Worm (Caenorhabditis elegans) whole organism, late embryonic: ENCODE measurements around the gene ZK488.5.

Experiments used
- C38D4.7 ChIP-seq: fragments of 200-800 bp; sonication (Bioruptor generic); optimal IDR thresholded peaks from 2 replicates; lab custom pipeline; 2018; ENCODE audit warnings: mild to moderate bottlenecking, missing genetic modification characterization, moderate library complexity, missing compliant biosample characterization
- K02D7.2 ChIP-seq: sonication (generic microtip); optimal IDR thresholded peaks from 2 replicates; lab custom pipeline; 2017; ENCODE audit warnings: mild to moderate bottlenecking, missing genetic modification characterization, missing compliant biosample characterization
- T23F11.4 ChIP-seq: fragments of 200-800 bp; sonication (Bioruptor generic); optimal IDR thresholded peaks from 2 replicates; lab custom pipeline; 2018; ENCODE audit warnings: mild to moderate bottlenecking, missing genetic modification characterization, missing compliant biosample characterization
- Y22D7AL.16 ChIP-seq: sonication (generic microtip); optimal IDR thresholded peaks from 2 replicates; lab custom pipeline; 2016; ENCODE audit warnings: missing genetic modification characterization, missing compliant biosample characterization
- ama-1 ChIP-seq: fragments of 150-350 bp; optimal IDR thresholded peaks from 2 replicates; lab custom pipeline; 2014
- ceh-18 ChIP-seq: sonication (generic microtip); optimal IDR thresholded peaks from 2 replicates; lab custom pipeline; 2016; ENCODE audit warnings: missing genetic modification characterization, missing compliant biosample characterization
- ceh-22 ChIP-seq: sonication (generic microtip); optimal IDR thresholded peaks from 2 replicates; lab custom pipeline; 2017; ENCODE audit warnings: missing biosample characterization, missing genetic modification characterization
- ceh-30 ChIP-seq: fragments of 150-350 bp; optimal IDR thresholded peaks from 2 replicates; lab custom pipeline; 2014; ENCODE audit warnings: missing biosample characterization, missing genetic modification characterization
- dmd-4 ChIP-seq: sonication (generic microtip); optimal IDR thresholded peaks from 2 replicates; lab custom pipeline; 2016; ENCODE audit warnings: borderline replicate concordance, missing genetic modification characterization, missing compliant biosample characterization
- elt-2 ChIP-seq: sonication (generic microtip); optimal IDR thresholded peaks from 2 replicates; lab custom pipeline; 2016; ENCODE audit warnings: missing genetic modification reagents, missing genetic modification characterization, missing compliant biosample characterization
- eyg-1 ChIP-seq: sonication (generic microtip); optimal IDR thresholded peaks from 2 replicates; lab custom pipeline; 2016; ENCODE audit warnings: missing genotype, missing genetic modification characterization, missing compliant biosample characterization
- fax-1 ChIP-seq: sonication (generic microtip); optimal IDR thresholded peaks from 2 replicates; lab custom pipeline; 2016; ENCODE audit warnings: missing genotype, missing genetic modification characterization, missing compliant biosample characterization
- fkh-10 ChIP-seq: fragments of 150-350 bp; optimal IDR thresholded peaks from 2 replicates; lab custom pipeline; 2014; ENCODE audit warnings: missing biosample characterization, missing genetic modification reagents, missing genetic modification characterization
- fkh-6 ChIP-seq: sonication (generic microtip); optimal IDR thresholded peaks from 2 replicates; lab custom pipeline; 2016; ENCODE audit warnings: missing genetic modification characterization, missing compliant biosample characterization
- gmeb-2 ChIP-seq: sonication (generic microtip); optimal IDR thresholded peaks from 2 replicates; lab custom pipeline; 2016; ENCODE audit warnings: missing genetic modification characterization, inconsistent platforms, missing compliant biosample characterization
- hlh-15 ChIP-seq: sonication (generic microtip); optimal IDR thresholded peaks from 2 replicates; lab custom pipeline; 2016; ENCODE audit warnings: missing genetic modification characterization, missing compliant biosample characterization
- hlh-30 ChIP-seq: sonication (generic microtip); optimal IDR thresholded peaks from 2 replicates; lab custom pipeline; 2017; ENCODE audit warnings: antibody characterized with exemption, missing genetic modification characterization, missing compliant biosample characterization; ENCODE audit not compliant: insufficient read depth
- hlh-8 ChIP-seq: sonication (generic microtip); optimal IDR thresholded peaks from 2 replicates; lab custom pipeline; 2016; ENCODE audit warnings: missing genotype, missing genetic modification characterization, missing compliant biosample characterization
- lim-6 ChIP-seq: sonication (generic microtip); optimal IDR thresholded peaks from 2 replicates; lab custom pipeline; 2016; ENCODE audit warnings: missing genetic modification characterization, missing compliant biosample characterization
- lin-11 ChIP-seq: fragments of 200-800 bp; sonication (Bioruptor generic); optimal IDR thresholded peaks from 2 replicates; lab custom pipeline; 2018; ENCODE audit warnings: mild to moderate bottlenecking, missing genetic modification characterization, missing compliant biosample characterization
- mec-3 ChIP-seq: sonication (generic microtip); optimal IDR thresholded peaks from 2 replicates; lab custom pipeline; 2016; ENCODE audit warnings: borderline replicate concordance, missing genetic modification characterization, missing compliant biosample characterization
- nfya-1 ChIP-seq: sonication (generic microtip); optimal IDR thresholded peaks from 2 replicates; lab custom pipeline; 2017; ENCODE audit warnings: missing genetic modification characterization, mild to moderate bottlenecking, missing compliant biosample characterization, antibody characterized with exemption, moderate library complexity
- nhr-232 ChIP-seq: sonication (generic microtip); optimal IDR thresholded peaks from 2 replicates; lab custom pipeline; 2016; ENCODE audit warnings: missing genetic modification characterization, missing compliant biosample characterization
- odd-2 ChIP-seq: sonication (generic microtip); optimal IDR thresholded peaks from 2 replicates; lab custom pipeline; 2017; ENCODE audit warnings: antibody characterized with exemption, mild to moderate bottlenecking, missing genetic modification characterization, missing compliant biosample characterization
- pha-4 ChIP-seq: fragments of 150-350 bp; optimal IDR thresholded peaks from 2 replicates; lab custom pipeline; 2018; ENCODE audit warnings: missing biosample characterization, missing genetic modification reagents, missing genetic modification characterization
- pqm-1 ChIP-seq: sonication (generic microtip); optimal IDR thresholded peaks from 2 replicates; lab custom pipeline; 2016; ENCODE audit warnings: missing genetic modification characterization, missing compliant biosample characterization
- pros-1 ChIP-seq: fragments of 150-350 bp; optimal IDR thresholded peaks from 2 replicates; lab custom pipeline; 2014; ENCODE audit warnings: missing biosample characterization, missing genetic modification reagents, missing genetic modification characterization
- sox-2 ChIP-seq: fragments of 200-800 bp; sonication (Bioruptor generic); IDR thresholded peaks from 2 replicates; pipeline ENCODE4 v1.3.6; 2022; ENCODE audit warnings: missing genetic modification reagents, missing genetic modification characterization, missing compliant biosample characterization
- syd-9 ChIP-seq: sonication (generic microtip); optimal IDR thresholded peaks from 2 replicates; lab custom pipeline; 2016; ENCODE audit warnings: mild to moderate bottlenecking, missing genetic modification characterization, moderate library complexity, missing compliant biosample characterization
- tbx-2 ChIP-seq: sonication (generic microtip); optimal IDR thresholded peaks from 2 replicates; lab custom pipeline; 2016; ENCODE audit warnings: missing genetic modification characterization, missing compliant biosample characterization
- tbx-7 ChIP-seq: sonication (generic microtip); optimal IDR thresholded peaks from 2 replicates; lab custom pipeline; 2016; ENCODE audit warnings: missing genotype, missing genetic modification characterization, missing compliant biosample characterization
- unc-42 ChIP-seq: sonication (generic microtip); optimal IDR thresholded peaks from 2 replicates; lab custom pipeline; 2016; ENCODE audit warnings: missing genotype, missing genetic modification characterization, missing compliant biosample characterization
- unc-55 ChIP-seq: sonication (generic microtip); optimal IDR thresholded peaks from 2 replicates; lab custom pipeline; 2017; ENCODE audit warnings: missing biosample characterization, missing genetic modification reagents, missing genetic modification characterization
- unc-86 ChIP-seq: sonication (generic microtip); optimal IDR thresholded peaks from 2 replicates; lab custom pipeline; 2016; ENCODE audit warnings: missing genetic modification characterization, missing compliant biosample characterization
- ztf-16 ChIP-seq: sonication (generic microtip); optimal IDR thresholded peaks from 2 replicates; lab custom pipeline; 2017; ENCODE audit warnings: missing genetic modification characterization, missing compliant biosample characterization

Gene ZK488.5

ce11 chrV:610217-610616, 17.2 kb downstream of the ZK488.5 start, which contains the start of gene nhr-90 (continued):
- TF ChIP-seq unc-86 (no peak), eyg-1 (tag; lab: Kevin White, UChicago) (no peak)
- TF ChIP-seq, all 69 proteins: peak for 0

ce11 chrV:615275-615674, 22.2 kb downstream of the ZK488.5 start, which contains the start of gene F48G7.13:
Gene F48G7.13 (plus strand): TSS chrV:615575.
- TF ChIP-seq ceh-18 (tag; lab: Kevin White, UChicago) (no peak), sox-2 (GFP tag; lab: Robert Waterston, UW) (no peak), K02D7.2 (tag; lab: Kevin White, UChicago) (no peak), fkh-6 (no peak), nhr-232 (tag; lab: Kevin White, UChicago) (no peak), ceh-30 (tag; lab: Kevin White, UChicago) (no peak), syd-9 (tag; lab: Kevin White, UChicago) (no peak), ceh-22 (no peak), ama-1 (no peak), C38D4.7 (no peak), fkh-10 (GFP tag; lab: Kevin White, UChicago) (no peak), Y22D7AL.16 (tag; lab: Kevin White, UChicago) (no peak), hlh-30 (tag; lab: Kevin White, UChicago) (no peak), unc-42 (tag; lab: Kevin White, UChicago) (no peak), pqm-1 (tag; lab: Kevin White, UChicago) (no peak)

- TF ChIP-seq pros-1 (tag; lab: Kevin White, UChicago) (no peak), odd-2 (no peak), tbx-2 (no peak), gmeb-2 (no peak), mec-3 (tag; lab: Kevin White, UChicago) (no peak), unc-86 (no peak), K02D7.2 (tag; lab: Kevin White, UChicago) (no peak), lim-6 (no peak), ceh-18 (tag; lab: Kevin White, UChicago) (no peak), T23F11.4 (GFP tag; lab: Kevin White, UChicago) (no peak), hlh-15 (tag; lab: Kevin White, UChicago) (no peak), tbx-7 (tag; lab: Kevin White, UChicago) (no peak), dmd-4 (no peak)
These were observed 24.9 kb downstream of the ZK488.5 start for ce11 chrV:617917-618316.

- no peak for TF ChIP-seq ztf-16
- peak; percentile 14 for TF ChIP-seq ceh-18 (tag; lab: Kevin White, UChicago)
- TF ChIP-seq unc-55 = peak; percentile 83
These were observed 26.0 kb downstream of the ZK488.5 start, which contains the start of gene F48G7.4 for ce11 chrV:619054-619453. Gene F48G7.4 (plus strand): TSS chrV:619453.

- TF ChIP-seq pha-4 (tag; lab: Kevin White, UChicago) (no peak), fax-1 (tag; lab: Kevin White, UChicago) (no peak), elt-2 (tag; lab: Kevin White, UChicago) (no peak), hlh-8 (tag; lab: Kevin White, UChicago) (no peak), pros-1 (tag; lab: Kevin White, UChicago) (no peak), lin-11 (tag; lab: Kevin White, UChicago) (no peak), eyg-1 (tag; lab: Kevin White, UChicago) (no peak), nfya-1 (tag; lab: Kevin White, UChicago) (no peak)
These were observed 27.9 kb downstream of the ZK488.5 start for ce11 chrV:620987-621386.
